Worm (Caenorhabditis elegans): ENCODE measurements around the gene T01G6.10.

DNA sequence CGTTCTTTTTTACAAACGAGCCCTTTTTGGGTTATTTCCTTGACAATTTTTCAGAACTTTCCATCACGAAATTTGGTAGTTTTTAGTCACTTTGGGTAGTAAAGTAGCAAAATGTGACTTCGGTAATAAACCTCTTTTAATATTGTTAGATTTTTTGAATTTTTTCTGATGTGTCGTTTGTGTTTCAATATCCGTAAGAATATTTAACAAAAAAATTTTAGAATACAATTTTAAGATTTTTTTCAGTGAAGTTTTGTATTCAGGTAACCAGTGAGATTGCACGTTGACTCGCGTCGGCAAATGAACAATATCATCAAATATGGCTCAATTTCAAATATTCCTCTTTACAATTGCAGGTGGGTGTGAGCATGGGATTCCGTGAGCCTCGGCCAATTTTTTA is 30.4 kb downstream of the T01G6.10 start, which contains the start of gene srt-31:
- TF ChIP-seq lin-13 (GFP tag; optimal IDR thresholded peaks at IDR 0.05) (no peak), blmp-1 (tag; optimal IDR thresholded peaks at IDR 0.05; ENCODE audit: insufficient read depth) (no peak), nhr-11 (tag; optimal IDR thresholded peaks at IDR 0.05) (no peak), mbf-1 (tag; optimal IDR thresholded peaks at IDR 0.05) (no peak), ceh-82 (tag; optimal IDR thresholded peaks at IDR 0.05) (no peak), alr-1 (tag; optimal IDR thresholded peaks at IDR 0.05) (no peak), aly-2 (tag; optimal IDR thresholded peaks at IDR 0.05) (no peak), elt-3 (tag; optimal IDR thresholded peaks at IDR 0.05) (no peak), sem-4 (tag; optimal IDR thresholded peaks at IDR 0.05) (no peak), ZK546.5 (tag; optimal IDR thresholded peaks at IDR 0.05) (no peak), nhr-12 (tag; optimal IDR thresholded peaks at IDR 0.05) (no peak)

Measured in whole organism, L2 larva.